Worm (Caenorhabditis elegans) whole organism, young adult: ENCODE measurements around the gene lurp-4.
A peak's percentile ranks its signal among the peaks of the same experiment; 100 is the strongest.

ENCODE experiments used
- F39B2.1 ChIP-seq: fragments of 200-800 bp; sonication (Bioruptor generic); IDR thresholded peaks from 2 replicates; pipeline ENCODE4 v1.3.6; 2022; ENCODE audit warnings: missing genetic modification reagents, missing genetic modification characterization, missing compliant biosample characterization
- akir-1 ChIP-seq: fragments of 200-800 bp; sonication (Bioruptor generic); optimal IDR thresholded peaks from 2 replicates; lab custom pipeline; 2018; ENCODE audit warnings: mild to moderate bottlenecking, missing genetic modification characterization, moderate library complexity, missing compliant biosample characterization
- ama-1 ChIP-seq, 3 experiments: fragments of 150-350 bp in 1 of 3; sonication (generic microtip) in 2 of 3; optimal IDR thresholded peaks; 2 replicates each; lab custom pipeline; 2014 to 2018; ENCODE audit warnings: missing biosample characterization in 2 of 3, missing genetic modification characterization in 2 of 3, missing genetic modification reagents in 2 of 3
- dox-1 ChIP-seq: fragments of 200-800 bp; sonication (Bioruptor generic); IDR thresholded peaks from 2 replicates; pipeline ENCODE4 v1.3.6; 2022; ENCODE audit warnings: missing genetic modification reagents, missing genetic modification characterization, missing compliant biosample characterization
- dpl-1 ChIP-seq: fragments of 150-350 bp; optimal IDR thresholded peaks from 2 replicates; lab custom pipeline; 2014; ENCODE audit warnings: missing biosample characterization, missing genetic modification reagents, missing genetic modification characterization
- hsf-1 ChIP-seq: fragments of 200-800 bp; sonication (Bioruptor generic); IDR thresholded peaks from 2 replicates; pipeline ENCODE4 v1.3.6; 2022; ENCODE audit warnings: missing genetic modification reagents, missing genetic modification characterization, missing compliant biosample characterization
- lin-40 ChIP-seq: sonication (generic microtip); optimal IDR thresholded peaks from 2 replicates; lab custom pipeline; 2016; ENCODE audit warnings: missing genetic modification characterization, mild to moderate bottlenecking, missing compliant biosample characterization, missing genotype, missing genetic modification reagents
- pbrm-1 ChIP-seq: fragments of 200-800 bp; sonication (Bioruptor generic); IDR thresholded peaks from 2 replicates; pipeline ENCODE4 v1.3.6; 2022; ENCODE audit warnings: missing genetic modification reagents, missing genetic modification characterization, missing compliant biosample characterization
- snpc-1.1 ChIP-seq: sonication (generic microtip); optimal IDR thresholded peaks from 2 replicates; lab custom pipeline; 2017; ENCODE audit warnings: missing genetic modification characterization, mild to moderate bottlenecking, missing compliant biosample characterization, antibody characterized with exemption, moderate library complexity, missing genotype, missing genetic modification reagents; ENCODE audit not compliant: insufficient read depth
- tbp1 ChIP-seq: fragments of 200-800 bp; sonication (Bioruptor generic); optimal IDR thresholded peaks from 2 replicates; lab custom pipeline; 2018; ENCODE audit warnings: mild to moderate bottlenecking, missing genetic modification characterization, missing compliant biosample characterization
- unc-62 ChIP-seq: fragments of 150-350 bp; optimal IDR thresholded peaks from 2 replicates; lab custom pipeline; 2014; ENCODE audit warnings: missing biosample characterization, missing genetic modification reagents, missing genetic modification characterization

DNA sequence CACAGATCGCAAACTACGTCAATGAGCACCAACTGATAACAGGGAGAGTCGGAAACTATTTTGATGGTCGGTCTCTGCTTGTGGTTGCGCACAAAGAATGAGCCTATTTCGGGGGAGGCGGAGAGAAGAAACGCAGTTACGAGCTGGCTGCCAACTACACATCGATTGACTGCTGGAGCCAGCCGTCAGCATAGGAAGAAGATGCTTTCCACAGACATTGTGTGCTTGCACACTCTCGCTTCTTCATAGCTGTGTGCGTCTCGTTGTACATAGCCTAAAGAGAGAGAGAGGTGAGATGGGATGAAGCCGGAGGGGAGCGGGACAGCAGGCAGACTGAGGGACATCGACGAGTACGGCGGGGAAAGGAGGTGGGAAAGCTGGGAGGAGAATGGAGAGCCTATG, 38.0 kb downstream of the lurp-4 start:
- TF ChIP-seq hsf-1 (GFP tag; lab: Robert Waterston, UW): no peak
- peak; percentile 35 for TF ChIP-seq tbp1 (GFP tag; lab: Kevin White, UChicago)
- no peak for TF ChIP-seq F39B2.1 (GFP tag; lab: Robert Waterston, UW)
- no peak for TF ChIP-seq akir-1 (GFP tag; lab: Kevin White, UChicago)
- TF ChIP-seq ama-1 (optimal IDR thresholded peaks at IDR 0.05; lab: Kevin White, UChicago): no peak
- no peak for TF ChIP-seq ama-1 (GFP tag; optimal IDR thresholded peaks at IDR 0.05; lab: Kevin White, UChicago)
- TF ChIP-seq snpc-1.1: no peak
- TF ChIP-seq unc-62 (GFP tag; lab: Kevin White, UChicago): no peak
- TF ChIP-seq pbrm-1 (GFP tag; lab: Robert Waterston, UW): no peak
- TF ChIP-seq lin-40 (tag; lab: Kevin White, UChicago): peak; percentile 38
- peak; percentile 81 for TF ChIP-seq dox-1 (GFP tag; lab: Robert Waterston, UW)
- no peak for TF ChIP-seq dpl-1 (GFP tag; lab: Kevin White, UChicago)
